Worm (Caenorhabditis elegans): ENCODE data around the gene F07G11.1.
"Not testable (repeated sequence)": the region's sequence is repeated elsewhere in the genome, so short reads cannot be mapped to it uniquely, and the experiment has no call there.

The F07G11.1 gene

DNA sequence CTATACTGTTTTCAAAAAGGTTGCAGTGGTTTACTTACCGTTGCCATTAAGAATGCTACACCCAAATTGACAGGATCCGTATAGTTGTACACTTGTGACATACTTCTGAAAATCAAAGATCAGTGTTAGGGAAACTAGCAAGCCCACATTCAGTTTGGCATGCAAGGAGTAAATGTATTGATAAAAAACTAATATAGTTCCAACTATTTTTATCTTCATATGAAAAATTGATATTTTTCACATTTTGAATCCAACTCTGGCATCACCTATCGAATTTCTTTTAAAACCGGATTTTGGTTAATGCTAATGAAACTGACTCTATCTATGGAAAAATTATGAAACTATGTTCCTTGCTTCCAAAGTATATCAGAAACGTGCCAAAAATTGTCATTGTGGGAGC is 18.1 kb downstream of the F07G11.1 start, which contains the start of gene srx-92:
Gene srx-92, minus strand, starts transcription at position 101 of the 400 bp plus-strand sequence.
- TF ChIP-seq unc-62 (GFP tag; optimal IDR thresholded peaks at IDR 0.05): no peak

- TF ChIP-seq unc-62 (GFP tag; optimal IDR thresholded peaks at IDR 0.05): no peak
Measured at ce11 chrV:7326928-7327327, 19.7 kb downstream of the F07G11.1 start, which contains the start of gene F10G2.4. F10G2.4 (plus strand) TSS chrV:7327228.

DNA sequence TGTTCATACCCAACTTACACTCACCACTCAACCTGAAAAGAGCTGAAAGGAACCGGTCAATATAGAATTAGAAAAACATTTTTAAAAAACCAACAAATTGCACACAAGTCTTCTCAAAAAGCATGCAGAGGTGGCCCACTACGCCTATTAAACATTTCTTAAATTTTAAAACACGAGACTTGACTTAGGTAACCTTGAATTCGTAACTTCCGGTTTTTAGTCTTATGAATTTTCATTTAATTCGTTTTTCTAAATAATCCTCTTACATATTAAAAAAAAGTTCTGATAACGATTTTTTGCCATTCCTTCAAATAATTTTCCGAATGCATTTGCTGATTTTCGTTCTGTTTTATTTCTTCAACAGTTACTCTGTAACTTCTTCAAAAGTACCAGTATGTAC is 20.9 kb downstream of the F07G11.1 start, which contains the start of gene clec-7:
Gene clec-7, plus strand, starts transcription at position 301 of the 400 bp plus-strand sequence.
- no peak for TF ChIP-seq unc-62 (GFP tag; optimal IDR thresholded peaks at IDR 0.05)

DNA sequence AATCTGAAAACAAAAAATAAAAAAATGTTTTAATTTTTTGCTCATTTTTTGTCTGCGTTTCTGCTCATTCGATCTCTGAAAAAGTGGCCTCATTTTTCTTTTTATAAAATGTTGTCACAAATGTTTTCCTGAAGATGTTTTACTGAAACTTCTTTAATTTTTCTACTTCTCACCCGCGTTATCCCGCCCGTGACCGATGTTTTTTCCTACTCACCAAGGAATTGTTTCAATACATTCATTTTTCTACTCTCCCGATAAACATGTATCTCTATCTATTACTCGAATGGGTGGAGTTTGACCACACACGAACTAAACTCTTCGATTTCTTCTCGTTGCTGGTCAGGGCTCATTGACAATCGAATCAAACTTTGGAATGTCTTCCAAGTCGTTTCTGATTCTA is 23.7 kb downstream of the F07G11.1 start, which contains the start of gene F10G2.2:
Gene F10G2.2, plus strand, starts transcription at position 301 of the 400 bp plus-strand sequence.
- TF ChIP-seq unc-62 (GFP tag; optimal IDR thresholded peaks at IDR 0.05): no peak

- TF ChIP-seq unc-62 (GFP tag; optimal IDR thresholded peaks at IDR 0.05): no peak
Measured at ce11 chrV:7332253-7332652, 25.1 kb downstream of the F07G11.1 start, which contains the start of gene F10G2.1. F10G2.1 (plus strand) TSS chrV:7332553.

- TF ChIP-seq unc-62 (GFP tag; optimal IDR thresholded peaks at IDR 0.05): not testable (repeated sequence)
Measured at ce11 chrV:7337218-7337617, 30.0 kb downstream of the F07G11.1 start, which contains the start of gene F10G2.7. F10G2.7 (minus strand) TSS chrV:7337318.

- no peak for TF ChIP-seq unc-62 (GFP tag; optimal IDR thresholded peaks at IDR 0.05)
Measured at ce11 chrV:7339831-7340230, 32.6 kb downstream of the F07G11.1 start, which contains the start of gene srh-187. srh-187 (minus strand) TSS chrV:7339931.

DNA sequence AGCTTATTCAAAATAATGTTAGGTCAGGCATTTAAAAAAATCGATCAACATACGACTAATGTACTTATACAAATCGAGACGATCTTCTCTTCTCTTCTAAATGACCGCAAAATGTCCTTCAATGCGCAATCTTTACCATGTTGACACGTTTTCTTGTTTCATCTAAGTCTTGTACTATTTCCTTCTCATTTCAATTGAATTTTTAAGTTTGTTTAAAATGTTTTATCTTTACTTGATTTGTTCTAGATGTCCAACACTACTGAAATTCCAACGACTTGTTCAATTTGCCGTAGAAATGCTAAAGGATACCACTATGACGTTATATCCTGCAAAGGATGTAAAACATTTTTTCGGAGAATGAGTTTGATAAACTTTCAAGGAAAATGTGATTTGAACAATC is 34.8 kb downstream of the F07G11.1 start, which contains the start of the genes nhr-263 and nhr-148:
Gene nhr-263, minus strand, starts transcription at position 101 of the 400 bp plus-strand sequence.
Gene nhr-148, plus strand, starts transcription at position 215 of the 400 bp plus-strand sequence.
- TF ChIP-seq unc-62 (GFP tag; optimal IDR thresholded peaks at IDR 0.05): no peak

ce11 chrV:7343522-7343921 is 36.3 kb downstream of the F07G11.1 start, which contains the start of gene srh-244:
srh-244 (plus strand) TSS chrV:7343822.
- TF ChIP-seq unc-62 (GFP tag; optimal IDR thresholded peaks at IDR 0.05): no peak

- TF ChIP-seq unc-62 (GFP tag; optimal IDR thresholded peaks at IDR 0.05): not testable (repeated sequence)
Measured at ce11 chrV:7345494-7345893, 38.3 kb downstream of the F07G11.1 start, which contains the start of gene nhr-147. nhr-147 (plus strand) TSS chrV:7345794.

ce11 chrV:7349541-7349940 is 42.4 kb downstream of the F07G11.1 start, which contains the start of gene nhr-149:
nhr-149 (minus strand) TSS chrV:7349641.
- no peak for TF ChIP-seq unc-62 (GFP tag; optimal IDR thresholded peaks at IDR 0.05)

- TF ChIP-seq unc-62 (GFP tag; optimal IDR thresholded peaks at IDR 0.05): no peak
Measured at ce11 chrV:7352186-7353053, 45.2 kb downstream of the F07G11.1 start, which contains the start of the genes srh-231 and srh-275. srh-231 (minus strand) TSS chrV:7352236. srh-275 (plus strand) TSS chrV:7353003.

ce11 chrV:7353602-7354001 is 46.4 kb downstream of the F07G11.1 start:
- TF ChIP-seq unc-62 (GFP tag; optimal IDR thresholded peaks at IDR 0.05): no peak

DNA sequence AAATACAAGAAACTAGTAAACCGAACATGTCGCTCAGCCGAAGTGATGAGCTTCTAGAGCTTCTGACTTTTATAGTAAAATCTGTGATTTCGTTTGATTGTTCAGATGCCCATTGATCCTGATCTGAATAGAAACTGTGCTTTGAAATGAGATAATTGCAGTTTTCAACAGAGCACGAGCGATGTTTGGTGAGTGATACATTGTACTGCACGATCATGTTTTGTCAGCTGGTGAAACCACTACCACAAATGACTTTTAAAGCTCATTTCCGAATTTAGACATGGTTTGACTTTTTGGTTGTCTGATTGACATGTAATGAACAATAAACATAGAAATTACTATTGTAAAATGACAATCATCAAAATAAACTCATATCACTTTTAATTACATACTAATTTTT is 48.3 kb downstream of the F07G11.1 start, which contains the start of gene tag-293:
Gene tag-293, minus strand, starts transcription at position 101 of the 400 bp plus-strand sequence.
- TF ChIP-seq unc-62 (GFP tag; optimal IDR thresholded peaks at IDR 0.05): no peak

ce11 chrV:7356684-7357083 is 49.5 kb downstream of the F07G11.1 start, which contains the start of gene C03G6.21:
C03G6.21 (minus strand) TSS chrV:7356784.
- TF ChIP-seq unc-62 (GFP tag; optimal IDR thresholded peaks at IDR 0.05): no peak

DNA sequence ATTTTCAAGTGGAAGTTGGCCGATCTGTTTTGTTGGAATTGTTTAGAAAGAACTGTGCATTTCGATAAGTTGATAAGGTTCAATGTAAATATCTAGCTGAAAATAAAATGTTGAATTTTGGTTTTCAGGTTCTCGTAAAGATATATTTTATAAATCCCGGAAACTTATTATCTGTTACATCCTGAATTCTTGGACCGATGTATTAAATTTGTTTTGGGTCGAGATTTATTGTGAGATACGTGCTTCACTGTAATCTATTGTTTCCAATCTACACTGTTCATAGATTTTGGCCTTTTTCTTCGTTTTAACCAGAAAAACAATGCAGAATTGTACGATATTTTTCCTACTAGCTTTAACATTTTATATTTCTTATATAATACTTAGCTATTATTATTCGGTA is 49.9 kb downstream of the F07G11.1 start, which contains the start of gene C03G6.6:
Gene C03G6.6, plus strand, starts transcription at position 301 of the 400 bp plus-strand sequence.
- no peak for TF ChIP-seq unc-62 (GFP tag; optimal IDR thresholded peaks at IDR 0.05)
